Worm (Caenorhabditis elegans) whole organism, L3 larva: ENCODE measurements around the gene rif-1.2.

Experiments
- aly-2 ChIP-seq: fragments of 150-350 bp; optimal IDR thresholded peaks from 2 replicates; lab custom pipeline; 2014; ENCODE audit warnings: missing biosample characterization, missing genetic modification characterization
- ama-1 ChIP-seq: fragments of 150-350 bp; optimal IDR thresholded peaks from 2 replicates; lab custom pipeline; 2018
- nhr-25 ChIP-seq: sonication (generic microtip); optimal IDR thresholded peaks from 2 replicates; lab custom pipeline; 2017; ENCODE audit warnings: missing biosample characterization, missing genetic modification characterization
- nhr-28 ChIP-seq: fragments of 150-350 bp; optimal IDR thresholded peaks from 2 replicates; lab custom pipeline; 2014; ENCODE audit warnings: missing biosample characterization, missing genetic modification characterization
- nhr-76 ChIP-seq: fragments of 150-350 bp; sonication (generic microtip); optimal IDR thresholded peaks from 5 replicates; lab custom pipeline; 2014; ENCODE audit warnings: missing biosample characterization, missing genetic modification characterization
- pqm-1 ChIP-seq: fragments of 150-350 bp; optimal IDR thresholded peaks from 2 replicates; lab custom pipeline; 2017; ENCODE audit warnings: missing biosample characterization, missing genetic modification characterization, inconsistent platforms
- sea-2 ChIP-seq: fragments of 150-350 bp; sonication (generic microtip); optimal IDR thresholded peaks from 4 replicates; lab custom pipeline; 2014; ENCODE audit warnings: missing biosample characterization, missing genetic modification reagents, missing genetic modification characterization
- skn-1 ChIP-seq: fragments of 150-350 bp; optimal IDR thresholded peaks from 2 replicates; lab custom pipeline; 2014; ENCODE audit warnings: missing biosample characterization, missing genetic modification characterization
- unc-39 ChIP-seq: sonication (generic microtip); optimal IDR thresholded peaks from 4 replicates; lab custom pipeline; 2017; ENCODE audit warnings: missing biosample characterization, missing genetic modification characterization

ce11 chrX:12337846-12338490 lies 33.3 kb downstream of the rif-1.2 start, which contains the start of gene srd-44:
- TF ChIP-seq unc-39: no peak
- TF ChIP-seq nhr-25 (tag; lab: Kevin White, UChicago): no peak
- no peak for TF ChIP-seq nhr-76
- no peak for TF ChIP-seq skn-1
- no peak for TF ChIP-seq aly-2 (tag; lab: Kevin White, UChicago)
- TF ChIP-seq nhr-28 (tag; lab: Kevin White, UChicago): no peak
- TF ChIP-seq ama-1 (lab: Kevin White, UChicago): no peak
- TF ChIP-seq sea-2 (GFP tag; lab: Kevin White, UChicago): no peak
- TF ChIP-seq pqm-1 (tag; lab: Kevin White, UChicago): no peak
